Worm (Caenorhabditis elegans) whole organism, L2 larva: ENCODE results near the gene ceh-10.

Source experiments
- Y55F3AM.14 ChIP-seq: fragments of 200-800 bp; sonication (Bioruptor generic); optimal IDR thresholded peaks from 2 replicates; lab custom pipeline; 2018; ENCODE audit warnings: mild to moderate bottlenecking, missing genetic modification characterization, missing compliant biosample characterization
- ama-1 ChIP-seq: fragments of 150-350 bp; optimal IDR thresholded peaks from 2 replicates; lab custom pipeline; 2018; ENCODE audit warnings: inconsistent platforms
- ceh-82 ChIP-seq: fragments of 150-350 bp; optimal IDR thresholded peaks from 2 replicates; lab custom pipeline; 2014; ENCODE audit warnings: missing biosample characterization, missing genetic modification characterization
- dmd-4 ChIP-seq: sonication (generic microtip); optimal IDR thresholded peaks from 2 replicates; lab custom pipeline; 2017; ENCODE audit warnings: missing biosample characterization, missing genetic modification characterization
- egl-27 ChIP-seq: sonication (generic microtip); optimal IDR thresholded peaks from 3 replicates; lab custom pipeline; 2017; ENCODE audit warnings: missing biosample characterization, missing genetic modification reagents, missing genetic modification characterization
- elt-1 ChIP-seq: fragments of 150-350 bp; optimal IDR thresholded peaks from 2 replicates; lab custom pipeline; 2014; ENCODE audit warnings: missing biosample characterization, missing genetic modification characterization
- elt-3 ChIP-seq: sonication (generic microtip); optimal IDR thresholded peaks from 2 replicates; lab custom pipeline; 2017; ENCODE audit warnings: missing biosample characterization, missing genetic modification characterization
- lin-11 ChIP-seq: fragments of 150-350 bp; sonication (generic microtip); optimal IDR thresholded peaks from 2 replicates; lab custom pipeline; 2014; ENCODE audit warnings: missing biosample characterization, missing genetic modification characterization, inconsistent platforms, mixed read lengths
- lin-13 ChIP-seq: fragments of 150-350 bp; optimal IDR thresholded peaks from 2 replicates; lab custom pipeline; 2014; ENCODE audit warnings: missing biosample characterization, missing genetic modification reagents, missing genetic modification characterization
- nhr-237 ChIP-seq: fragments of 150-350 bp; optimal IDR thresholded peaks from 2 replicates; lab custom pipeline; 2014; ENCODE audit warnings: missing biosample characterization, missing genetic modification characterization
- nhr-25 ChIP-seq: fragments of 150-350 bp; sonication (generic microtip); optimal IDR thresholded peaks from 3 replicates; lab custom pipeline; 2014; ENCODE audit warnings: missing biosample characterization, missing genetic modification characterization
- snpc-4 ChIP-seq: fragments of 150-350 bp; optimal IDR thresholded peaks from 2 replicates; lab custom pipeline; 2014; ENCODE audit warnings: missing biosample characterization, missing genetic modification characterization
- unc-39 ChIP-seq: fragments of 150-350 bp; optimal IDR thresholded peaks from 2 replicates; lab custom pipeline; 2014; ENCODE audit warnings: missing biosample characterization, missing genetic modification characterization
- unc-62 ChIP-seq: fragments of 150-350 bp; optimal IDR thresholded peaks from 2 replicates; lab custom pipeline; 2014; ENCODE audit warnings: missing biosample characterization, missing genetic modification reagents, missing genetic modification characterization

- TF ChIP-seq snpc-4 (no peak), nhr-25 (no peak), unc-39 (tag; lab: Kevin White, UChicago) (no peak), ama-1 (lab: Kevin White, UChicago) (no peak), elt-3 (tag; lab: Kevin White, UChicago) (no peak), ceh-82 (no peak), egl-27 (tag; lab: Kevin White, UChicago) (no peak), unc-62 (GFP tag; lab: Kevin White, UChicago) (no peak), lin-11 (tag; lab: Kevin White, UChicago) (no peak), dmd-4 (no peak), Y55F3AM.14 (GFP tag; lab: Kevin White, UChicago) (no peak), lin-13 (GFP tag; lab: Kevin White, UChicago) (no peak), elt-1 (tag; lab: Kevin White, UChicago) (no peak), nhr-237 (no peak)
These were observed 14.7 kb downstream of the ceh-10 start for ce11 chrIII:5813501-5813900.
